Worm (Caenorhabditis elegans) whole organism, late embryonic: ENCODE data around the gene W09G12.7.

Experiments
- C08G9.2 ChIP-seq: sonication (generic microtip); optimal IDR thresholded peaks from 2 replicates; lab custom pipeline; 2016; ENCODE audit warnings: mild to moderate bottlenecking, missing genetic modification characterization, moderate library complexity, missing compliant biosample characterization
- K02D7.2 ChIP-seq: sonication (generic microtip); optimal IDR thresholded peaks from 2 replicates; lab custom pipeline; 2017; ENCODE audit warnings: mild to moderate bottlenecking, missing genetic modification characterization, missing compliant biosample characterization
- K09A11.1 ChIP-seq: sonication (generic microtip); optimal IDR thresholded peaks from 2 replicates; lab custom pipeline; 2017; ENCODE audit warnings: antibody characterized with exemption, mild to moderate bottlenecking, missing genetic modification characterization, missing compliant biosample characterization; ENCODE audit not compliant: insufficient read depth
- Y22D7AL.16 ChIP-seq: sonication (generic microtip); optimal IDR thresholded peaks from 2 replicates; lab custom pipeline; 2016; ENCODE audit warnings: missing genetic modification characterization, missing compliant biosample characterization
- ahr-1 ChIP-seq: sonication (generic microtip); optimal IDR thresholded peaks from 2 replicates; lab custom pipeline; 2016; ENCODE audit warnings: missing genetic modification characterization, missing compliant biosample characterization
- ceh-18 ChIP-seq: sonication (generic microtip); optimal IDR thresholded peaks from 2 replicates; lab custom pipeline; 2016; ENCODE audit warnings: missing genetic modification characterization, missing compliant biosample characterization
- ceh-2 ChIP-seq: sonication (generic microtip); optimal IDR thresholded peaks from 2 replicates; lab custom pipeline; 2016; ENCODE audit warnings: missing genotype, missing genetic modification characterization, missing compliant biosample characterization
- ceh-30 ChIP-seq: fragments of 150-350 bp; optimal IDR thresholded peaks from 2 replicates; lab custom pipeline; 2014; ENCODE audit warnings: missing biosample characterization, missing genetic modification characterization
- ceh-31 ChIP-seq: sonication (generic microtip); optimal IDR thresholded peaks from 2 replicates; lab custom pipeline; 2016; ENCODE audit warnings: missing genetic modification characterization, missing compliant biosample characterization
- ceh-48 ChIP-seq: sonication (generic microtip); optimal IDR thresholded peaks from 2 replicates; lab custom pipeline; 2016; ENCODE audit warnings: missing genetic modification characterization, inconsistent platforms, missing compliant biosample characterization
- ceh-6 ChIP-seq: fragments of 200-800 bp; sonication (Bioruptor generic); optimal IDR thresholded peaks from 2 replicates; lab custom pipeline; 2018; ENCODE audit warnings: mild to moderate bottlenecking, missing genetic modification characterization, missing compliant biosample characterization
- ceh-9 ChIP-seq: sonication (generic microtip); optimal IDR thresholded peaks from 2 replicates; lab custom pipeline; 2016; ENCODE audit warnings: mild to moderate bottlenecking, missing genetic modification characterization, inconsistent platforms, missing compliant biosample characterization
- che-1 ChIP-seq: sonication (generic microtip); optimal IDR thresholded peaks from 2 replicates; lab custom pipeline; 2016; ENCODE audit warnings: mild to moderate bottlenecking, missing genetic modification characterization, missing compliant biosample characterization
- dmd-4 ChIP-seq: sonication (generic microtip); optimal IDR thresholded peaks from 2 replicates; lab custom pipeline; 2016; ENCODE audit warnings: borderline replicate concordance, missing genetic modification characterization, missing compliant biosample characterization
- dve-1 ChIP-seq: sonication (generic microtip); optimal IDR thresholded peaks from 2 replicates; lab custom pipeline; 2017; ENCODE audit warnings: antibody characterized with exemption, mild to moderate bottlenecking, missing genetic modification characterization, missing compliant biosample characterization
- elt-2 ChIP-seq: sonication (generic microtip); optimal IDR thresholded peaks from 2 replicates; lab custom pipeline; 2016; ENCODE audit warnings: missing genetic modification reagents, missing genetic modification characterization, missing compliant biosample characterization
- elt-4 ChIP-seq: sonication (generic microtip); optimal IDR thresholded peaks from 2 replicates; lab custom pipeline; 2016; ENCODE audit warnings: missing genetic modification characterization, missing compliant biosample characterization
- fax-1 ChIP-seq: sonication (generic microtip); optimal IDR thresholded peaks from 2 replicates; lab custom pipeline; 2016; ENCODE audit warnings: missing genotype, missing genetic modification characterization, missing compliant biosample characterization
- gmeb-2 ChIP-seq: sonication (generic microtip); optimal IDR thresholded peaks from 2 replicates; lab custom pipeline; 2016; ENCODE audit warnings: missing genetic modification characterization, inconsistent platforms, missing compliant biosample characterization
- hlh-6 ChIP-seq: sonication (generic microtip); optimal IDR thresholded peaks from 2 replicates; lab custom pipeline; 2016; ENCODE audit warnings: missing genotype, missing genetic modification characterization, missing compliant biosample characterization
- lim-6 ChIP-seq: sonication (generic microtip); optimal IDR thresholded peaks from 2 replicates; lab custom pipeline; 2016; ENCODE audit warnings: missing genetic modification characterization, missing compliant biosample characterization
- lin-11 ChIP-seq: fragments of 200-800 bp; sonication (Bioruptor generic); optimal IDR thresholded peaks from 2 replicates; lab custom pipeline; 2018; ENCODE audit warnings: mild to moderate bottlenecking, missing genetic modification characterization, missing compliant biosample characterization
- madf-2 ChIP-seq: sonication (generic microtip); optimal IDR thresholded peaks from 2 replicates; lab custom pipeline; 2017; ENCODE audit warnings: missing genetic modification characterization, missing compliant biosample characterization
- mec-3 ChIP-seq: sonication (generic microtip); optimal IDR thresholded peaks from 2 replicates; lab custom pipeline; 2016; ENCODE audit warnings: borderline replicate concordance, missing genetic modification characterization, missing compliant biosample characterization
- nfya-1 ChIP-seq: sonication (generic microtip); optimal IDR thresholded peaks from 2 replicates; lab custom pipeline; 2017; ENCODE audit warnings: missing genetic modification characterization, mild to moderate bottlenecking, missing compliant biosample characterization, antibody characterized with exemption, moderate library complexity
- nhr-11 ChIP-seq: fragments of 150-350 bp; optimal IDR thresholded peaks from 2 replicates; lab custom pipeline; 2014; ENCODE audit warnings: missing biosample characterization, missing genetic modification characterization
- nhr-232 ChIP-seq: sonication (generic microtip); optimal IDR thresholded peaks from 2 replicates; lab custom pipeline; 2016; ENCODE audit warnings: missing genetic modification characterization, missing compliant biosample characterization
- npax-4 ChIP-seq: sonication (generic microtip); optimal IDR thresholded peaks from 2 replicates; lab custom pipeline; 2016; ENCODE audit warnings: missing genetic modification characterization, missing compliant biosample characterization
- pag-3 ChIP-seq: sonication (generic microtip); optimal IDR thresholded peaks from 2 replicates; lab custom pipeline; 2016; ENCODE audit warnings: missing compliant biosample characterization, missing genetic modification characterization, borderline replicate concordance
- pat-9 ChIP-seq: fragments of 200-800 bp; sonication (Bioruptor generic); optimal IDR thresholded peaks from 2 replicates; lab custom pipeline; 2018; ENCODE audit warnings: mild to moderate bottlenecking, missing genetic modification characterization, moderate library complexity, missing compliant biosample characterization
- pax-1 ChIP-seq: fragments of 150-350 bp; optimal IDR thresholded peaks from 2 replicates; lab custom pipeline; 2014; ENCODE audit warnings: missing biosample characterization, missing genetic modification characterization
- pha-4 ChIP-seq: fragments of 150-350 bp; optimal IDR thresholded peaks from 2 replicates; lab custom pipeline; 2018; ENCODE audit warnings: missing biosample characterization, missing genetic modification reagents, missing genetic modification characterization
- ref-2 ChIP-seq: sonication (generic microtip); optimal IDR thresholded peaks from 2 replicates; lab custom pipeline; 2016; ENCODE audit warnings: missing genetic modification characterization, missing compliant biosample characterization
- rnt-1 ChIP-seq: sonication (generic microtip); optimal IDR thresholded peaks from 2 replicates; lab custom pipeline; 2016; ENCODE audit warnings: missing genetic modification characterization, missing compliant biosample characterization
- sox-4 ChIP-seq: sonication (generic microtip); optimal IDR thresholded peaks from 2 replicates; lab custom pipeline; 2017; ENCODE audit warnings: mild to moderate bottlenecking, missing genetic modification characterization, inconsistent platforms, missing compliant biosample characterization
- syd-9 ChIP-seq: sonication (generic microtip); optimal IDR thresholded peaks from 2 replicates; lab custom pipeline; 2016; ENCODE audit warnings: mild to moderate bottlenecking, missing genetic modification characterization, moderate library complexity, missing compliant biosample characterization
- tbx-2 ChIP-seq: sonication (generic microtip); optimal IDR thresholded peaks from 2 replicates; lab custom pipeline; 2016; ENCODE audit warnings: missing genetic modification characterization, missing compliant biosample characterization
- ttx-3 ChIP-seq: sonication (generic microtip); optimal IDR thresholded peaks from 2 replicates; lab custom pipeline; 2016; ENCODE audit warnings: missing genetic modification reagents, missing genetic modification characterization, missing compliant biosample characterization
- unc-3 ChIP-seq, 2 experiments: fragments of 200-800 bp in 1 of 2; sonication (Bioruptor generic) in 1 of 2; sonication (generic microtip) in 1 of 2; conservative IDR thresholded peaks in 1 of 2; optimal IDR thresholded peaks in 1 of 2; 2 replicates each; pipeline versions ENCODE4 v1.3.6 to Lab custom; 2016 to 2022; ENCODE audit warnings: missing compliant biosample characterization in 2 of 2, missing genetic modification characterization in 2 of 2, missing genetic modification reagents in 1 of 2
- unc-42 ChIP-seq: sonication (generic microtip); optimal IDR thresholded peaks from 2 replicates; lab custom pipeline; 2016; ENCODE audit warnings: missing genotype, missing genetic modification characterization, missing compliant biosample characterization
- unc-86 ChIP-seq: sonication (generic microtip); optimal IDR thresholded peaks from 2 replicates; lab custom pipeline; 2016; ENCODE audit warnings: missing genetic modification characterization, missing compliant biosample characterization
- zip-5 ChIP-seq: sonication (generic microtip); optimal IDR thresholded peaks from 2 replicates; lab custom pipeline; 2016; ENCODE audit warnings: missing genetic modification characterization, missing compliant biosample characterization
- ztf-16 ChIP-seq: sonication (generic microtip); optimal IDR thresholded peaks from 2 replicates; lab custom pipeline; 2017; ENCODE audit warnings: missing genetic modification characterization, missing compliant biosample characterization

Gene W09G12.7

DNA sequence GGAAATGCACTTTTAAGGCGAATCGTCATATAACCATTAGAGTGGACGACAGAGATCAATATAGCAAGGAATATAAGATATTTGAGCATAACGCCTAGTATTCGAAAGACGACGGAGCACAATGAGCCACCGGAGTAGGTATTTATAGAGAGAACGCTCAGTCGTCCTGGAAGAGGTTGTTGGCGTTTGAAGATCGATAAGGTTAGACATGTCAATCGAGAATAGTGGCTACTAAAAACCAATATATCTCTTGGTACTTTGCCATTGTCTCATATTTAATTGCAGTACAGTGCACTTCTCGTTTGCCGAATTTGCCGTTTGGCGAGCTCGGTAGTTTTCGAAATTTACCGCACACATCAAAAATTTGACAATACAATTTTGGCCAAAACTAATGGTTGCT lies 20.9 kb upstream of the W09G12.7 start, which contains the start of gene dsl-1:
TSS of gene dsl-1 (minus strand) at position 101 of the 400 bp plus-strand sequence.
- no peak for TF ChIP-seq Y22D7AL.16
- TF ChIP-seq fax-1 (tag; lab: Kevin White, UChicago), result no peak
- TF ChIP-seq pag-3 (tag; lab: Kevin White, UChicago), result no peak
- TF ChIP-seq sox-4 (tag; lab: Kevin White, UChicago), result no peak
- TF ChIP-seq ref-2 (tag; lab: Kevin White, UChicago), result no peak
- no peak for TF ChIP-seq tbx-2 (tag; lab: Kevin White, UChicago)
- no peak for TF ChIP-seq pat-9
- TF ChIP-seq unc-86, result no peak
- TF ChIP-seq, all 69 proteins: peak for 0

ce11 chrIV:1209320-1209719 lies 19.6 kb upstream of the W09G12.7 start:
- TF ChIP-seq C08G9.2 (no peak), syd-9 (tag; lab: Kevin White, UChicago) (no peak), pax-1 (tag; lab: Kevin White, UChicago) (no peak), ztf-16 (tag; lab: Kevin White, UChicago) (no peak), gmeb-2 (no peak), madf-2 (tag; lab: Kevin White, UChicago) (no peak), nhr-232 (no peak), ceh-18 (tag; lab: Kevin White, UChicago) (no peak), hlh-6 (no peak), ceh-9 (no peak), dmd-4 (tag; lab: Kevin White, UChicago) (no peak), pha-4 (tag; lab: Kevin White, UChicago) (no peak), ceh-2 (tag; lab: Kevin White, UChicago) (no peak), Y22D7AL.16 (no peak), ceh-31 (tag; lab: Kevin White, UChicago) (no peak), elt-2 (tag; lab: Kevin White, UChicago) (no peak), K09A11.1 (no peak), unc-42 (no peak), lim-6 (no peak)

DNA sequence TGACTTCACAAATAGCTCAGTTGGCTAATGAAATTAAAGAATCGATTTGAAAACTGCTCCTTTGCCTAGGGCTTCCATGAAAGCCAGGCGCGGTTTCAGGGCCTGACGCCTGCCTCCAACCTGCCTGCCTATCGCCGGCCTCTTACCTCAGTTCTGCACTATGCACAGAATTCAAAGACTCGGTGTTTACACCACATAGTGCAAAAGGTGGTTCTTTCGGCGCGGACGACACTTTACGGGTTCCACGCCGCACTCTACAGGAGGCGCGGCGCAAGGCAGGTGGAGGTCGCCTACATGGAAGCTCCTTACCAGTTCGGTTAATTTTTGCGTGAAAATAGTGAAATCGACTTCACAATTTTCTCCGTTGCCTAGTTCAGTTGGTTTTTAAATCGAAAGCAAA lies 19.1 kb upstream of the W09G12.7 start:
- no peak for TF ChIP-seq che-1 (tag; lab: Kevin White, UChicago)
- TF ChIP-seq rnt-1, result no peak
- TF ChIP-seq C08G9.2, result no peak
- no peak for TF ChIP-seq pax-1 (tag; lab: Kevin White, UChicago)
- no peak for TF ChIP-seq pha-4 (tag; lab: Kevin White, UChicago)
- no peak for TF ChIP-seq dmd-4 (tag; lab: Kevin White, UChicago)
- no peak for TF ChIP-seq nhr-232
- no peak for TF ChIP-seq ceh-6 (GFP tag; lab: Kevin White, UChicago)
- TF ChIP-seq sox-4 (tag; lab: Kevin White, UChicago), result no peak
- TF ChIP-seq zip-5 (tag; lab: Kevin White, UChicago), result no peak
- TF ChIP-seq ceh-9, result no peak
- no peak for TF ChIP-seq lin-11
- TF ChIP-seq ceh-48 (tag; lab: Kevin White, UChicago), result no peak
- TF ChIP-seq fax-1 (tag; lab: Kevin White, UChicago), result no peak
- TF ChIP-seq nfya-1 (tag; lab: Kevin White, UChicago), result no peak
- no peak for TF ChIP-seq elt-4 (tag; lab: Kevin White, UChicago)
- no peak for TF ChIP-seq unc-42

ce11 chrIV:1211902-1212301 lies 17.0 kb upstream of the W09G12.7 start:
- no peak for TF ChIP-seq dve-1 (tag; lab: Kevin White, UChicago)
- no peak for TF ChIP-seq K02D7.2 (tag; lab: Kevin White, UChicago)
- no peak for TF ChIP-seq nhr-11 (tag; lab: Kevin White, UChicago)
- no peak for TF ChIP-seq npax-4 (tag; lab: Kevin White, UChicago)
- TF ChIP-seq nfya-1 (tag; lab: Kevin White, UChicago), result no peak
- TF ChIP-seq unc-3 (GFP tag; conservative IDR thresholded peaks at IDR 0.05; lab: Robert Waterston, UW), result no peak
- TF ChIP-seq unc-3 (tag; optimal IDR thresholded peaks at IDR 0.05; lab: Kevin White, UChicago), result no peak
- no peak for TF ChIP-seq hlh-6
- no peak for TF ChIP-seq ceh-2 (tag; lab: Kevin White, UChicago)
- no peak for TF ChIP-seq ceh-30 (tag; lab: Kevin White, UChicago)
- no peak for TF ChIP-seq pag-3 (tag; lab: Kevin White, UChicago)
- no peak for TF ChIP-seq ttx-3 (tag; lab: Kevin White, UChicago)
- no peak for TF ChIP-seq ahr-1
- no peak for TF ChIP-seq lim-6
- TF ChIP-seq mec-3 (tag; lab: Kevin White, UChicago), result no peak
